Fruit fly (Drosophila melanogaster) whole organism, embryonic: Measurements from ENCODE around the gene CG31792.

Experiments
- Ada2b ChIP-seq: fragments of 200-800 bp; sonication (Bioruptor generic); IDR thresholded peaks from 2 replicates; pipeline ENCODE4 v1.3.6; 2022; ENCODE audit warnings: missing biosample characterization, missing genetic modification characterization
- Asciz ChIP-seq: fragments of 200-800 bp; sonication (Bioruptor generic); optimal IDR thresholded peaks from 2 replicates; lab custom pipeline; 2017; ENCODE audit warnings: missing biosample characterization, mild to moderate bottlenecking, missing genetic modification characterization, missing genetic modification reagents
- Atf3 ChIP-seq: fragments of 200-800 bp; sonication (Bioruptor generic); optimal IDR thresholded peaks from 3 replicates; lab custom pipeline; 2016; ENCODE audit warnings: missing biosample characterization, missing genetic modification characterization
- BEAF-32 ChIP-seq: fragments of 200-800 bp; sonication (Bioruptor generic); optimal IDR thresholded peaks from 3 replicates; lab custom pipeline; 2017; ENCODE audit warnings: missing biosample characterization, missing genetic modification characterization, mild to moderate bottlenecking, moderate library complexity, missing genetic modification reagents
- CG1024 ChIP-seq: fragments of 200-800 bp; sonication (Bioruptor generic); IDR thresholded peaks from 2 replicates; pipeline ENCODE4 v1.3.6; 2022; ENCODE audit warnings: missing biosample characterization, missing genetic modification characterization
- CG11398 ChIP-seq: fragments of 200-800 bp; sonication (Bioruptor generic); optimal IDR thresholded peaks from 2 replicates; lab custom pipeline; 2016; ENCODE audit warnings: missing biosample characterization, missing genetic modification characterization
- CG12071 ChIP-seq: fragments of 200-800 bp; sonication (Bioruptor generic); optimal IDR thresholded peaks from 3 replicates; lab custom pipeline; 2018; ENCODE audit warnings: missing biosample characterization, mild to moderate bottlenecking, missing genetic modification characterization
- CG13123 ChIP-seq: fragments of 200-800 bp; sonication (Bioruptor generic); optimal IDR thresholded peaks from 2 replicates; lab custom pipeline; 2016; ENCODE audit warnings: missing biosample characterization, missing genetic modification characterization
- CG15269 ChIP-seq: fragments of 200-800 bp; sonication (Bioruptor generic); optimal IDR thresholded peaks from 2 replicates; lab custom pipeline; 2018; ENCODE audit warnings: missing biosample characterization, mild to moderate bottlenecking, missing genetic modification characterization, moderate library complexity
- CG1647 ChIP-seq: fragments of 200-800 bp; sonication (Bioruptor generic); optimal IDR thresholded peaks from 3 replicates; lab custom pipeline; 2016; ENCODE audit warnings: missing biosample characterization, missing genetic modification characterization
- CG16863 ChIP-seq: fragments of 200-800 bp; sonication (Bioruptor generic); optimal IDR thresholded peaks from 3 replicates; lab custom pipeline; 2016; ENCODE audit warnings: missing biosample characterization, missing genetic modification characterization
- CG17912 ChIP-seq: fragments of 200-800 bp; sonication (Bioruptor generic); optimal IDR thresholded peaks from 2 replicates; lab custom pipeline; 2018; ENCODE audit warnings: missing biosample characterization, mild to moderate bottlenecking, missing genetic modification characterization
- CG32767 ChIP-seq: fragments of 200-800 bp; sonication (Bioruptor generic); IDR thresholded peaks from 2 replicates; pipeline ENCODE4 v1.3.6; 2022; ENCODE audit warnings: missing biosample characterization, missing genetic modification characterization
- CG4328 ChIP-seq: fragments of 200-800 bp; sonication (Bioruptor generic); optimal IDR thresholded peaks from 3 replicates; lab custom pipeline; 2017; ENCODE audit warnings: missing biosample characterization, missing genetic modification reagents, missing genetic modification characterization
- CG7271 ChIP-seq: fragments of 200-800 bp; sonication (Bioruptor generic); optimal IDR thresholded peaks from 2 replicates; lab custom pipeline; 2018; ENCODE audit warnings: missing biosample characterization, mild to moderate bottlenecking, missing genetic modification characterization, moderate library complexity
- CG8359 ChIP-seq: fragments of 200-800 bp; sonication (Bioruptor generic); optimal IDR thresholded peaks from 2 replicates; lab custom pipeline; 2017; ENCODE audit warnings: missing biosample characterization, mild to moderate bottlenecking, missing genetic modification characterization, borderline replicate concordance
- CG8944 ChIP-seq: fragments of 200-800 bp; sonication (Bioruptor generic); optimal IDR thresholded peaks from 3 replicates; lab custom pipeline; 2016; ENCODE audit warnings: missing biosample characterization, missing genetic modification characterization
- CG9437 ChIP-seq: fragments of 200-800 bp; sonication (Bioruptor generic); optimal IDR thresholded peaks from 2 replicates; lab custom pipeline; 2018; ENCODE audit warnings: missing biosample characterization, mild to moderate bottlenecking, missing genetic modification characterization
- CG9609 ChIP-seq: fragments of 200-800 bp; sonication (Bioruptor generic); optimal IDR thresholded peaks from 3 replicates; lab custom pipeline; 2016; ENCODE audit warnings: missing biosample characterization, missing genetic modification characterization
- CG9727 ChIP-seq: fragments of 200-800 bp; sonication (Bioruptor generic); optimal IDR thresholded peaks from 3 replicates; lab custom pipeline; 2017; ENCODE audit warnings: missing biosample characterization, mild to moderate bottlenecking, missing genetic modification characterization
- Deaf1 ChIP-seq: fragments of 200-800 bp; optimal IDR thresholded peaks from 3 replicates; lab custom pipeline; 2019; ENCODE audit warnings: missing biosample characterization, mild to moderate bottlenecking, missing genetic modification characterization, moderate library complexity
- GATAe ChIP-seq: fragments of 200-800 bp; sonication (Bioruptor generic); conservative IDR thresholded peaks from 2 replicates; pipeline ENCODE4 v1.3.6; 2022; ENCODE audit warnings: missing biosample characterization, missing genetic modification characterization
- HHEX ChIP-seq: fragments of 200-800 bp; sonication (Bioruptor generic); optimal IDR thresholded peaks from 3 replicates; lab custom pipeline; 2017; ENCODE audit warnings: missing biosample characterization, mild to moderate bottlenecking, missing genetic modification characterization, missing genetic modification reagents
- HLH3B ChIP-seq: fragments of 200-800 bp; sonication (Bioruptor generic); IDR thresholded peaks from 2 replicates; pipeline ENCODE4 v1.3.6; 2022; ENCODE audit warnings: missing biosample characterization, missing genetic modification characterization
- Mrtf ChIP-seq: fragments of 200-800 bp; sonication (Bioruptor generic); IDR thresholded peaks from 3 replicates; pipeline ENCODE4 v1.3.6; 2022; ENCODE audit warnings: missing biosample characterization, missing genetic modification characterization
- Myb ChIP-seq: fragments of 200-800 bp; sonication (Bioruptor generic); optimal IDR thresholded peaks from 2 replicates; lab custom pipeline; 2016; ENCODE audit warnings: missing biosample characterization, missing genetic modification characterization
- NC2α ChIP-seq: fragments of 200-800 bp; sonication (Bioruptor generic); optimal IDR thresholded peaks from 2 replicates; lab custom pipeline; 2016; ENCODE audit warnings: missing biosample characterization, missing genetic modification characterization
- NK7.1 ChIP-seq: fragments of 200-800 bp; sonication (Bioruptor generic); optimal IDR thresholded peaks from 3 replicates; lab custom pipeline; 2016; ENCODE audit warnings: missing biosample characterization, missing genetic modification characterization
- NfI ChIP-seq: fragments of 200-800 bp; sonication (Bioruptor generic); optimal IDR thresholded peaks from 3 replicates; lab custom pipeline; 2018; ENCODE audit warnings: missing biosample characterization, mild to moderate bottlenecking, missing genetic modification characterization, moderate library complexity
- Poxn ChIP-seq: fragments of 200-800 bp; sonication (Bioruptor generic); IDR thresholded peaks from 2 replicates; pipeline ENCODE4 v1.3.6; 2022; ENCODE audit warnings: missing biosample characterization, missing genetic modification characterization
- Rfx ChIP-seq: fragments of 200-800 bp; sonication (Bioruptor generic); IDR thresholded peaks from 2 replicates; pipeline ENCODE4 v1.3.6; 2022; ENCODE audit warnings: missing biosample characterization, missing genetic modification characterization
- Scr ChIP-seq: fragments of 200-800 bp; sonication (Bioruptor generic); IDR thresholded peaks from 2 replicates; pipeline ENCODE4 v1.3.6; 2022; ENCODE audit warnings: missing biosample characterization, missing genetic modification characterization; ENCODE audit not compliant: partially characterized antibody
- Stat92E ChIP-seq, 3 experiments: fragments of >200 bp in 2 of 3; fragments of 200-800 bp in 1 of 3; sonication (Bioruptor generic) in 1 of 3; optimal IDR thresholded peaks; 2 replicates each; lab custom pipeline; 2017 to 2019; ENCODE audit warnings: missing biosample characterization in 3 of 3, missing genetic modification characterization in 3 of 3, mild to moderate bottlenecking in 1 of 3, moderate library complexity in 1 of 3
- Xrp1 ChIP-seq: fragments of 200-800 bp; sonication (Bioruptor generic); IDR thresholded peaks from 2 replicates; pipeline ENCODE4 v1.3.6; 2022; ENCODE audit warnings: missing biosample characterization, missing genetic modification characterization
- YL-1 ChIP-seq: fragments of 200-800 bp; sonication (Bioruptor generic); optimal IDR thresholded peaks from 3 replicates; lab custom pipeline; 2017; ENCODE audit warnings: missing biosample characterization, mild to moderate bottlenecking, missing genetic modification characterization
- chif ChIP-seq, 2 experiments: fragments of 200-800 bp; sonication (Bioruptor generic); optimal IDR thresholded peaks; 3 replicates each; lab custom pipeline; 2016; ENCODE audit warnings: missing biosample characterization in 2 of 2, missing genetic modification characterization in 2 of 2
- corto ChIP-seq: fragments of 200-800 bp; sonication (Bioruptor generic); optimal IDR thresholded peaks from 2 replicates; lab custom pipeline; 2016; ENCODE audit warnings: missing biosample characterization, mild to moderate bottlenecking, missing genetic modification characterization, moderate library complexity
- croc ChIP-seq: fragments of 200-800 bp; sonication (Bioruptor generic); conservative IDR thresholded peaks from 3 replicates; pipeline ENCODE4 v1.3.6; 2022; ENCODE audit warnings: missing biosample characterization, missing genetic modification characterization
- cwo ChIP-seq: fragments of 200-800 bp; sonication (Bioruptor generic); optimal IDR thresholded peaks from 3 replicates; lab custom pipeline; 2017; ENCODE audit warnings: missing biosample characterization, missing genetic modification characterization, mild to moderate bottlenecking, moderate library complexity, missing genetic modification reagents
- dmrt99B ChIP-seq: fragments of 200-800 bp; sonication (Bioruptor generic); optimal IDR thresholded peaks from 2 replicates; lab custom pipeline; 2018; ENCODE audit warnings: missing biosample characterization, mild to moderate bottlenecking, missing genetic modification characterization, moderate library complexity
- gfzf ChIP-seq: fragments of 200-800 bp; sonication (Bioruptor generic); optimal IDR thresholded peaks from 2 replicates; lab custom pipeline; 2016; ENCODE audit warnings: missing biosample characterization, mild to moderate bottlenecking, missing genetic modification characterization, moderate library complexity
- insv ChIP-seq, 2 experiments: fragments of 200-800 bp; sonication (Bioruptor generic); optimal IDR thresholded peaks; 3 replicates each; lab custom pipeline; 2016 to 2018; ENCODE audit warnings: missing biosample characterization in 2 of 2, missing genetic modification characterization in 2 of 2
- jing ChIP-seq: fragments of 200-800 bp; sonication (Bioruptor generic); optimal IDR thresholded peaks from 2 replicates; lab custom pipeline; 2018; ENCODE audit warnings: missing biosample characterization, mild to moderate bottlenecking, missing genetic modification characterization
- jumu ChIP-seq: fragments of 200-800 bp; sonication (Bioruptor generic); optimal IDR thresholded peaks from 3 replicates; lab custom pipeline; 2016; ENCODE audit warnings: missing biosample characterization, missing genetic modification characterization
- pho ChIP-seq: fragments of 200-800 bp; sonication (Bioruptor generic); optimal IDR thresholded peaks from 2 replicates; lab custom pipeline; 2016; ENCODE audit warnings: missing biosample characterization, missing genetic modification characterization
- pzg ChIP-seq: fragments of 200-800 bp; sonication (Bioruptor generic); optimal IDR thresholded peaks from 3 replicates; lab custom pipeline; 2018; ENCODE audit warnings: missing biosample characterization, mild to moderate bottlenecking, missing genetic modification characterization, moderate library complexity
- sna ChIP-seq: fragments of 200-800 bp; sonication (Bioruptor generic); IDR thresholded peaks from 2 replicates; pipeline ENCODE4 v1.3.6; 2022; ENCODE audit warnings: missing biosample characterization, missing genetic modification characterization; ENCODE audit not compliant: partially characterized antibody
- sob ChIP-seq: fragments of 200-800 bp; sonication (Bioruptor generic); IDR thresholded peaks from 2 replicates; pipeline ENCODE4 v1.3.6; 2022; ENCODE audit warnings: missing biosample characterization, missing genetic modification characterization
- yki ChIP-seq: fragments of >200 bp; optimal IDR thresholded peaks from 3 replicates; lab custom pipeline; 2018
- zen2 ChIP-seq: fragments of 200-800 bp; sonication (Bioruptor generic); IDR thresholded peaks from 3 replicates; pipeline ENCODE4 v1.3.6; 2022; ENCODE audit warnings: missing biosample characterization, missing genetic modification characterization; ENCODE audit not compliant: partially characterized antibody

Gene CG31792

DNA sequence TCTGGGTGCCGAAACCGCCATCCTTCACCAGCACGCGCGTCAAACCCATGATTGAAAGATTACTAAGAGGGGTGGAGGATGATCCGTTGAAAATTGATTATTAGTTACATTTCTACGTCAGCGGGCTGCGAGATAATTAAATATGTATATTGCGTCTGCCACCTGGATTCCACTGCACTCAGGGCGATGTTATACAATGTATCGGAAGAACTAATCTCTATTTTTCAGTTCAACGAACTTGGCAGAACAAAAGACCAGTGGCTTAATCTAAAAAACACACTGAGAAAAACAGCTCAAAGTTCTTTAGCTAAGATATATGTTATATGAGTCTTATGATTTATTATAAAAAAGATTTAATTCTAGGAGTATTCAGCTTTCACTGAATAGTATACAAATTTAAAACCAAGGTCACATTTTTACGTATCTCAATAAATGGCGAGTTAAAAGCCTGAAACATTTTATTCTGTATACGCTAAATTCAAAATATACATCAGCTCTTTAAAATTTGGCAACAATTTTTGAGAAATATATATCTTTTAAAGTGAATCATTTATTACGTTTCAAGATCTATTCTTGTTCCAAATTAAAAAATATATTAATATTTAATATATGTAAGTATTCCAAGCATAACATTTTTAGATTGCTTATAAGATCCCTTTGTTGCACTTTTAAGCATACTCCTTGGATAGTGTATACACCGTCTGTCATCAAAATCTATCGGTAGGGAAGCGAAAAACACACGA lies 43.6 kb upstream of the CG31792 start (continued):
- TF ChIP-seq Mrtf (GFP tag; lab: Robert Waterston, UW) (no peak), HLH3B (GFP tag; lab: Robert Waterston, UW) (no peak), NK7.1 (GFP tag; lab: Kevin White, UChicago) (no peak), CG13123 (GFP tag; lab: Kevin White, UChicago) (no peak), CG1024 (GFP tag; lab: Robert Waterston, UW) (no peak), CG16863 (no peak), CG1647 (GFP tag; lab: Kevin White, UChicago) (no peak), CG4328 (GFP tag; lab: Kevin White, UChicago) (no peak), insv (GFP tag; optimal IDR thresholded peaks at IDR 0.05; lab: Kevin White, UChicago) (no peak), Xrp1 (GFP tag; lab: Robert Waterston, UW) (no peak), CG8359 (GFP tag; lab: Kevin White, UChicago) (no peak), Stat92E (GFP tag; optimal IDR thresholded peaks at IDR 0.05; lab: Kevin White, UChicago) (no peak), pho (no peak), Deaf1 (tag; lab: Kevin White, UChicago) (peak; percentile 25), gfzf (GFP tag; lab: Kevin White, UChicago) (no peak), CG15269 (tag; lab: Kevin White, UChicago) (peak; percentile 47), pzg (GFP tag; lab: Kevin White, UChicago) (no peak), YL-1 (GFP tag; lab: Kevin White, UChicago) (no peak), dmrt99B (tag; lab: Kevin White, UChicago) (peak; percentile 40), jing (GFP tag; lab: Kevin White, UChicago) (no peak), cwo (GFP tag; lab: Kevin White, UChicago) (peak; percentile 17), CG9437 (peak; percentile 48), Asciz (GFP tag; lab: Kevin White, UChicago) (no peak), Ada2b (GFP tag; lab: Robert Waterston, UW) (no peak), CG11398 (GFP tag; lab: Kevin White, UChicago) (no peak), Myb (GFP tag; lab: Kevin White, UChicago) (no peak), CG17912 (GFP tag; lab: Kevin White, UChicago) (no peak), chif (GFP tag; optimal IDR thresholded peaks at IDR 0.05; lab: Kevin White, UChicago) (no peak), Poxn (GFP tag; lab: Robert Waterston, UW) (no peak), CG7271 (no peak), Atf3 (GFP tag; lab: Kevin White, UChicago) (no peak), yki (lab: Kevin White, UChicago) (no peak), GATAe (GFP tag; lab: Robert Waterston, UW) (no peak), NfI (GFP tag; lab: Kevin White, UChicago) (peak; percentile 12), CG8944 (GFP tag; lab: Kevin White, UChicago) (no peak), CG9609 (GFP tag; lab: Kevin White, UChicago) (no peak), Scr (no peak), croc (GFP tag; lab: Robert Waterston, UW) (no peak), HHEX (GFP tag; lab: Kevin White, UChicago) (no peak), CG9727 (GFP tag; lab: Kevin White, UChicago) (peak; percentile 51), CG12071 (GFP tag; lab: Kevin White, UChicago) (no peak), sob (GFP tag; lab: Robert Waterston, UW) (no peak; the same call in 1 of the 2 replicates), corto (no peak), sna (GFP tag; lab: Robert Waterston, UW) (no peak), Rfx (GFP tag; lab: Robert Waterston, UW) (peak; percentile 61; the same call in 1 of the 2 replicates), zen2 (GFP tag; lab: Robert Waterston, UW) (no peak), CG32767 (GFP tag; lab: Robert Waterston, UW) (no peak), NC2α (GFP tag; lab: Kevin White, UChicago) (no peak), jumu (GFP tag; lab: Kevin White, UChicago) (no peak), BEAF-32 (GFP tag; lab: Kevin White, UChicago) (no peak)
